Fruit fly (Drosophila melanogaster) whole organism, prepupa: Measurements from ENCODE around the gene Fatp1.

Source experiments
- Blimp-1 ChIP-seq: fragments of 200-800 bp; sonication (Bioruptor generic); optimal IDR thresholded peaks from 3 replicates; lab custom pipeline; 2017; ENCODE audit warnings: missing biosample characterization, missing genetic modification characterization, mild to moderate bottlenecking, moderate library complexity, missing genetic modification reagents
- CG10669 ChIP-seq: fragments of 200-800 bp; sonication (Bioruptor generic); optimal IDR thresholded peaks from 3 replicates; lab custom pipeline; 2018; ENCODE audit warnings: missing biosample characterization, mild to moderate bottlenecking, missing genetic modification characterization, moderate library complexity
- CG11294 ChIP-seq: fragments of 200-800 bp; sonication (Bioruptor generic); IDR thresholded peaks from 2 replicates; pipeline ENCODE4 v1.3.6; 2022; ENCODE audit warnings: missing biosample characterization, missing genetic modification characterization
- CG15336 ChIP-seq: fragments of 200-800 bp; sonication (Bioruptor generic); IDR thresholded peaks from 2 replicates; pipeline ENCODE4 v1.3.6; 2022; ENCODE audit warnings: missing biosample characterization, missing genetic modification characterization
- CG1621 ChIP-seq: fragments of 200-800 bp; sonication (Bioruptor generic); optimal IDR thresholded peaks from 3 replicates; lab custom pipeline; 2018; ENCODE audit warnings: missing biosample characterization, mild to moderate bottlenecking, missing genetic modification characterization
- CG3032 ChIP-seq: fragments of 200-800 bp; optimal IDR thresholded peaks from 2 replicates; lab custom pipeline; 2019; ENCODE audit warnings: missing biosample characterization, mild to moderate bottlenecking, missing genetic modification characterization, moderate library complexity
- CG31627 ChIP-seq: fragments of 200-800 bp; sonication (Bioruptor generic); optimal IDR thresholded peaks from 3 replicates; lab custom pipeline; 2016; ENCODE audit warnings: missing biosample characterization, missing genetic modification characterization
- CG32006 ChIP-seq: fragments of 200-800 bp; sonication (Bioruptor generic); optimal IDR thresholded peaks from 3 replicates; lab custom pipeline; 2017; ENCODE audit warnings: missing biosample characterization, mild to moderate bottlenecking, missing genetic modification characterization
- CG3919 ChIP-seq: fragments of 200-800 bp; sonication (Bioruptor generic); optimal IDR thresholded peaks from 3 replicates; lab custom pipeline; 2016; ENCODE audit warnings: missing biosample characterization, missing genetic modification characterization
- CG6163 ChIP-seq: fragments of 200-800 bp; sonication (Bioruptor generic); IDR thresholded peaks from 3 replicates; pipeline ENCODE4 v1.3.6; 2022; ENCODE audit warnings: missing biosample characterization, missing genetic modification characterization
- CG6276 ChIP-seq: fragments of 200-800 bp; sonication (Bioruptor generic); optimal IDR thresholded peaks from 2 replicates; lab custom pipeline; 2017; ENCODE audit warnings: missing biosample characterization, mild to moderate bottlenecking, missing genetic modification characterization
- CG6854 ChIP-seq: fragments of 200-800 bp; sonication (Bioruptor generic); optimal IDR thresholded peaks from 2 replicates; lab custom pipeline; 2017; ENCODE audit warnings: missing biosample characterization, mild to moderate bottlenecking, missing genetic modification characterization
- CG7368 ChIP-seq: fragments of 200-800 bp; sonication (Bioruptor generic); optimal IDR thresholded peaks from 3 replicates; lab custom pipeline; 2016; ENCODE audit warnings: missing biosample characterization, missing genetic modification characterization
- CG8119 ChIP-seq: fragments of 200-800 bp; sonication (Bioruptor generic); IDR thresholded peaks from 3 replicates; pipeline ENCODE4 v1.3.6; 2022; ENCODE audit warnings: missing biosample characterization, missing genetic modification characterization
- CG8319 ChIP-seq: fragments of 200-800 bp; sonication (Bioruptor generic); optimal IDR thresholded peaks from 3 replicates; lab custom pipeline; 2016; ENCODE audit warnings: missing biosample characterization, missing genetic modification characterization
- CG8632 ChIP-seq: fragments of 200-800 bp; sonication (Bioruptor generic); optimal IDR thresholded peaks from 3 replicates; lab custom pipeline; 2016; ENCODE audit warnings: missing biosample characterization, missing genetic modification characterization
- CG9139 ChIP-seq: fragments of 200-800 bp; sonication (Bioruptor generic); optimal IDR thresholded peaks from 3 replicates; lab custom pipeline; 2017; ENCODE audit warnings: missing biosample characterization, mild to moderate bottlenecking, missing genetic modification characterization
- Eip78C ChIP-seq: fragments of 200-800 bp; sonication (Bioruptor generic); peaks from one replicate; lab custom pipeline; 2016; ENCODE audit warnings: missing biosample characterization, missing genetic modification characterization
- Ets21C ChIP-seq: fragments of 200-800 bp; sonication (Bioruptor generic); optimal IDR thresholded peaks from 3 replicates; lab custom pipeline; 2016; ENCODE audit warnings: missing biosample characterization, missing genetic modification characterization
- Ets96B ChIP-seq: fragments of 200-800 bp; optimal IDR thresholded peaks from 2 replicates; lab custom pipeline; 2019; ENCODE audit warnings: missing biosample characterization, mild to moderate bottlenecking, missing genetic modification characterization, moderate library complexity
- Gug ChIP-seq: fragments of 200-800 bp; sonication (Bioruptor generic); IDR thresholded peaks from 2 replicates; pipeline ENCODE4 v1.3.6; 2022; ENCODE audit warnings: missing biosample characterization, missing genetic modification characterization
- Hr38 ChIP-seq: sonication (Bioruptor generic); optimal IDR thresholded peaks from 2 replicates; lab custom pipeline; 2016; ENCODE audit warnings: missing biosample characterization, missing genetic modification characterization
- Hr39 ChIP-seq: fragments of 200-800 bp; sonication (Bioruptor generic); optimal IDR thresholded peaks from 2 replicates; lab custom pipeline; 2016; ENCODE audit warnings: missing biosample characterization, missing genetic modification characterization
- Hr4 ChIP-seq: fragments of 200-800 bp; sonication (Bioruptor generic); optimal IDR thresholded peaks from 3 replicates; lab custom pipeline; 2016; ENCODE audit warnings: missing biosample characterization, missing genetic modification characterization
- Lpt ChIP-seq: fragments of 200-800 bp; sonication (Bioruptor generic); optimal IDR thresholded peaks from 3 replicates; lab custom pipeline; 2016; ENCODE audit warnings: missing biosample characterization, missing genetic modification characterization
- Met ChIP-seq: fragments of 200-800 bp; sonication (Bioruptor generic); optimal IDR thresholded peaks from 3 replicates; lab custom pipeline; 2016; ENCODE audit warnings: missing biosample characterization, missing genetic modification characterization
- OdsH ChIP-seq: fragments of 200-800 bp; sonication (Bioruptor generic); optimal IDR thresholded peaks from 3 replicates; lab custom pipeline; 2016; ENCODE audit warnings: missing biosample characterization, missing genetic modification characterization
- Smox ChIP-seq: fragments of 200-800 bp; sonication (Bioruptor generic); optimal IDR thresholded peaks from 3 replicates; lab custom pipeline; 2016; ENCODE audit warnings: missing biosample characterization, missing genetic modification characterization
- Sox102F ChIP-seq: fragments of 200-800 bp; sonication (Bioruptor generic); optimal IDR thresholded peaks from 2 replicates; lab custom pipeline; 2016; ENCODE audit warnings: missing biosample characterization, mild to moderate bottlenecking, missing genetic modification characterization
- Sox15 ChIP-seq: fragments of 200-800 bp; sonication (Bioruptor generic); optimal IDR thresholded peaks from 3 replicates; lab custom pipeline; 2016; ENCODE audit warnings: missing biosample characterization, missing genetic modification characterization
- achi ChIP-seq: fragments of 200-800 bp; sonication (Bioruptor generic); optimal IDR thresholded peaks from 3 replicates; lab custom pipeline; 2016; ENCODE audit warnings: missing biosample characterization, missing genetic modification characterization
- acj6 ChIP-seq: fragments of 200-800 bp; sonication (Bioruptor generic); optimal IDR thresholded peaks from 3 replicates; lab custom pipeline; 2016; ENCODE audit warnings: missing biosample characterization, missing genetic modification characterization
- dac ChIP-seq: fragments of 200-800 bp; sonication (Bioruptor generic); optimal IDR thresholded peaks from 2 replicates; lab custom pipeline; 2017; ENCODE audit warnings: missing biosample characterization, mild to moderate bottlenecking, missing genetic modification characterization
- dsx ChIP-seq: fragments of 200-800 bp; optimal IDR thresholded peaks from 3 replicates; lab custom pipeline; 2019; ENCODE audit warnings: missing biosample characterization, mild to moderate bottlenecking, missing genetic modification characterization, moderate library complexity; ENCODE audit not compliant: poor library complexity, severe bottlenecking
- eg ChIP-seq: fragments of 200-800 bp; sonication (Bioruptor generic); IDR thresholded peaks from 3 replicates; pipeline ENCODE4 v1.3.6; 2022; ENCODE audit warnings: missing biosample characterization, missing genetic modification characterization
- fd59A ChIP-seq: fragments of 200-800 bp; sonication (Bioruptor generic); optimal IDR thresholded peaks from 2 replicates; lab custom pipeline; 2017; ENCODE audit warnings: missing biosample characterization, mild to moderate bottlenecking, missing genetic modification characterization, missing genetic modification reagents
- fd85E ChIP-seq: fragments of 200-800 bp; sonication (Bioruptor generic); optimal IDR thresholded peaks from 3 replicates; lab custom pipeline; 2016; ENCODE audit warnings: missing biosample characterization, missing genetic modification characterization
- fkh ChIP-seq: fragments of 200-800 bp; sonication (Bioruptor generic); optimal IDR thresholded peaks from 3 replicates; lab custom pipeline; 2017; ENCODE audit warnings: missing biosample characterization, mild to moderate bottlenecking, missing genetic modification characterization, moderate library complexity
- lz ChIP-seq: fragments of 200-800 bp; sonication (Bioruptor generic); optimal IDR thresholded peaks from 3 replicates; lab custom pipeline; 2016; ENCODE audit warnings: missing biosample characterization, missing genetic modification characterization
- net ChIP-seq: fragments of 200-800 bp; sonication (Bioruptor generic); optimal IDR thresholded peaks from 3 replicates; lab custom pipeline; 2016; ENCODE audit warnings: missing biosample characterization, missing genetic modification characterization
- salr ChIP-seq, 2 experiments: fragments of 200-800 bp; sonication (Bioruptor generic); optimal IDR thresholded peaks; 3 replicates each; lab custom pipeline; 2016 to 2018; ENCODE audit warnings: missing biosample characterization in 2 of 2, missing genetic modification characterization in 2 of 2, mild to moderate bottlenecking in 1 of 2
- spab ChIP-seq: fragments of 200-800 bp; sonication (Bioruptor generic); optimal IDR thresholded peaks from 2 replicates; lab custom pipeline; 2017; ENCODE audit warnings: missing biosample characterization, mild to moderate bottlenecking, missing genetic modification characterization, missing genetic modification reagents
- topi ChIP-seq: fragments of 200-800 bp; sonication (Bioruptor generic); optimal IDR thresholded peaks from 3 replicates; lab custom pipeline; 2016; ENCODE audit warnings: missing biosample characterization, missing genetic modification characterization
- vri ChIP-seq: fragments of 200-800 bp; sonication (Bioruptor generic); optimal IDR thresholded peaks from 3 replicates; lab custom pipeline; 2016; ENCODE audit warnings: missing biosample characterization, mild to moderate bottlenecking, missing genetic modification characterization

Fatp1 gene

DNA sequence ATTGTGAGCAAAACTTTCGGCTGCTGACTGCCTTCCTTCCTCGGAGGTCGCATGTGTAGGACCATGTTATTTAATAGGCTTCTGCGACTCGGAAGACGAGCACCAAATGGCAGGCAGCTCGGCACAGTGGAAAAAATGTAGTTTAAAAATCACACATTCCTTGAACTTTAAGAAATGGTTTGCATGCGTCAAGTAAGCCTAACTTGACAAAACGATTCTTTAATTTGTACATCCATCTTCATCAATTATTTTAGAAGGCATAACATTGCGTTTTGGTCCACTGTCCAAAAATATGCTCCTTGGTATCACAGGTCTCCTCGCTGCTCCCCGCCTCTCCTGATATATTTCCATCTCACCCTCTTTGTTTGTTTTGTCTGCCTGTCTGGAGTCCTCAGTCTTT is 48.7 kb upstream of the Fatp1 start (continued):
- TF ChIP-seq Blimp-1 (GFP tag; lab: Kevin White, UChicago) (no peak), CG8319 (GFP tag; lab: Kevin White, UChicago) (no peak), salr (GFP tag; optimal IDR thresholded peaks at IDR 0.05; lab: Kevin White, UChicago) (no peak), achi (GFP tag; lab: Kevin White, UChicago) (peak; percentile 5), acj6 (GFP tag; lab: Kevin White, UChicago) (peak; percentile 17), CG6163 (GFP tag; lab: Robert Waterston, UW) (peak; percentile 61), dsx (peak; percentile 15), fkh (GFP tag; lab: Kevin White, UChicago) (no peak), dac (GFP tag; lab: Kevin White, UChicago) (no peak), Ets96B (tag; lab: Kevin White, UChicago) (peak; percentile 40), CG15336 (GFP tag; lab: Robert Waterston, UW) (no peak), fd59A (peak; percentile 37)
- TF ChIP-seq, all 60 proteins: peak for 28

DNA sequence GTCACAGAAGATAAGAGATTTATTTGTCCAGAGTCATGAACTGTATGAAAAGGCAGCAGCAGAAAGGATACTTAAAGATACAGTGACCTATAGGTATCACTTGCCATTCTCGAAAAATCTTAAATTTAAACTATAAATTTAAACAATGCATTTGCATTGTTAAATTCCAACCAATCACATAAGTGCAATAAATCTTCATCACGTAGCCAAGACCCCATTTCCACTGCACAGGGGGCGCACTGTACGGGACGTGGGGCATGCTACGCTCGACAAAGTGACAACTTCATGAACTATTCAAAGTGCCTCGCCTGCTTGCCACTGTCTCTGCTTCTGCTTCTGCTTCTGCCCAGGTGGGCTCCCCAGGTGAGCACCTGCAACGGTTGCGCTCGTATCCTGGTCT is 38.3 kb upstream of the Fatp1 start:
- TF ChIP-seq Smox (GFP tag; lab: Kevin White, UChicago) (no peak), Gug (no peak), CG3919 (no peak), dsx (no peak), Sox15 (GFP tag; lab: Kevin White, UChicago) (no peak), CG6854 (GFP tag; lab: Kevin White, UChicago) (no peak), Hr39 (GFP tag; lab: Kevin White, UChicago) (peak; percentile 2), Hr4 (GFP tag; lab: Kevin White, UChicago) (no peak), eg (GFP tag; lab: Robert Waterston, UW) (peak; percentile 42; the same call in 1 of the 3 replicates), Lpt (no peak), CG8319 (GFP tag; lab: Kevin White, UChicago) (no peak), dac (GFP tag; lab: Kevin White, UChicago) (no peak), Sox102F (GFP tag; lab: Kevin White, UChicago) (no peak), topi (GFP tag; lab: Kevin White, UChicago) (no peak), net (GFP tag; lab: Kevin White, UChicago) (no peak), CG9139 (GFP tag; lab: Kevin White, UChicago) (no peak), CG6163 (GFP tag; lab: Robert Waterston, UW) (peak; percentile 50; the same call in 2 of the 3 replicates), acj6 (GFP tag; lab: Kevin White, UChicago) (peak; percentile 12), Blimp-1 (GFP tag; lab: Kevin White, UChicago) (no peak), CG6276 (GFP tag; lab: Kevin White, UChicago) (no peak), CG31627 (GFP tag; lab: Kevin White, UChicago) (no peak), OdsH (no peak), lz (GFP tag; lab: Kevin White, UChicago) (no peak), achi (GFP tag; lab: Kevin White, UChicago) (no peak), CG11294 (GFP tag; lab: Robert Waterston, UW) (no peak), Hr38 (GFP tag; lab: Kevin White, UChicago) (no peak), Ets21C (GFP tag; lab: Kevin White, UChicago) (no peak), CG8632 (GFP tag; lab: Kevin White, UChicago) (no peak), spab (GFP tag; lab: Kevin White, UChicago) (no peak), CG32006 (GFP tag; lab: Kevin White, UChicago) (no peak)

DNA sequence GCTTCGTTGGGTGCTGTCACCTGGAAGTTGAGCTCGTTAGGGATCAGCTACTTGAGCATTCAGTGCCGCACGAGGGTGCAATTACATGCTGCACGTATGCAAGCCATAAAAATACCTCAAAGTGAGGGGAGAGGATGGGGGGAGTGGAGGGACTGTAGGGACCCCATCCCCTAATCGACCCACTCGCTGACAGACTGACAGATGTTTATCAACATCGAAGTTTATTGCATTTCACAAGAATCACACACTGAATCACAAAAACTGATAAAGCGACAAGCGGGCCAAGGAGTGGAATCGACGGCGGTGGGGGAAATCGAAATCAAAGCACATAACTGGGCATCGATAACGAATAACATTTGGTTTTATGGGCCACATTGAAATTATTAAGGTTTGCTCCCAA is 37.7 kb upstream of the Fatp1 start:
- TF ChIP-seq Ets96B (tag; lab: Kevin White, UChicago) = no peak
- peak; percentile 44 for TF ChIP-seq vri (GFP tag; lab: Kevin White, UChicago)

DNA sequence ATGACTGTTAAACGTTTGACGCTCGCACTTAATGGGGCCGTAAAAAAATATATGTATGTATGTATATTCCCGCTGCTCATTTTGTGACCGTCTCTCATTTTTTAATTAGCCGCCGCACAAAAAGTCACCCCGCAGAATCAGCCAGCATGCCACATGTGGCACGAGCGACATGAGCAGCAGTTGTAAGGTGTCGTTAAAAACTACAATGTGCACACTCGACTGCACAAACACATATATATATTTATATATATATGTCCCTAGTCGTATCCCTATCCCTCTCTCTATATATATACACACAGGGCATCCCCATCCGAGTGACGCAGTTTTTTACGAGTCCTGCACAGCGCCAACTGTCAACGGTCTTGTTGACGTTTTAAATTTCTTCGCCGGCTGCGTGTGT is 36.7 kb upstream of the Fatp1 start:
- TF ChIP-seq CG3919 = no peak
- no peak for TF ChIP-seq CG7368
- no peak for TF ChIP-seq CG8119 (GFP tag; lab: Robert Waterston, UW)
- peak; percentile 41 for TF ChIP-seq Eip78C (GFP tag; lab: Kevin White, UChicago)
- no peak for TF ChIP-seq CG15336 (GFP tag; lab: Robert Waterston, UW)
- no peak for TF ChIP-seq CG10669
- no peak for TF ChIP-seq CG1621
- TF ChIP-seq dsx = peak; percentile 63
- TF ChIP-seq Hr39 (GFP tag; lab: Kevin White, UChicago) = no peak
- TF ChIP-seq CG31627 (GFP tag; lab: Kevin White, UChicago) = no peak
- TF ChIP-seq Met (GFP tag; lab: Kevin White, UChicago) = no peak
- TF ChIP-seq fd85E (GFP tag; lab: Kevin White, UChicago) = no peak
- TF ChIP-seq Sox15 (GFP tag; lab: Kevin White, UChicago) = no peak
- no peak for TF ChIP-seq CG3032 (tag; lab: Kevin White, UChicago)
